Worm (Caenorhabditis elegans): ENCODE measurements around the gene aexr-1.

Gene aexr-1

DNA sequence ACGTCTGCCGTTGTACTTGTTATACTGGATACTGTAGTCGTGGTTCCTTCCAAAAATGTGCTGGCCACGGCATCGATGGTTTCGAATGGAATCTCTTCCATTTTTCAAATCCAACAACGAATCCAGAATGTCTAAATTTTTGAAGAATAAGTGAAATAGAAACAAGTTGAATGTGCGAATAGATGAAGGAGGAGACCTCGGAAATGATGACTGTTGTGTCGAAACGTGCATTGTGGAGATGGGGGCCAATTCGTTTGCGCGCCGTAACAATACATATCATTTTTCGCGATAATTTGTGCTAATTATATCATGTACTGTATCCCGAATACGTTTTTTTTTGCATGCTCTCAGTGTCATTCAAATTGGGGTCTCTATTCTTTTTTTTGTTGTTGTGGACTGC is at the start of gene aexr-1:
Gene aexr-1, minus strand, starts transcription at position 101 of the 400 bp plus-strand sequence.
- TF ChIP-seq elt-2 (tag; optimal IDR thresholded peaks at IDR 0.05) (no peak), nhr-85 (tag) (no peak), lsy-2 (tag; optimal IDR thresholded peaks at IDR 0.05) (no peak), lin-35 (GFP tag; optimal IDR thresholded peaks at IDR 0.05) (no peak), C16A3.4 (tag; optimal IDR thresholded peaks at IDR 0.05) (no peak), nhr-47 (tag; optimal IDR thresholded peaks at IDR 0.05) (no peak), unc-62 (GFP tag; optimal IDR thresholded peaks at IDR 0.05) (no peak), fkh-4 (tag; optimal IDR thresholded peaks at IDR 0.05; ENCODE audit: borderline replicate concordance) (no peak), mep-1 (tag; optimal IDR thresholded peaks at IDR 0.05) (no peak), skn-1 (tag; optimal IDR thresholded peaks at IDR 0.05) (no peak), nhr-28 (tag; optimal IDR thresholded peaks at IDR 0.05) (no peak), swsn-7 (tag; optimal IDR thresholded peaks at IDR 0.05) (no peak), unc-86 (tag; optimal IDR thresholded peaks at IDR 0.05) (no peak), nhr-71 (tag; optimal IDR thresholded peaks at IDR 0.05) (no peak), nhr-19 (GFP tag; conservative IDR thresholded peaks at IDR 0.05) (no peak), nhr-11 (tag; optimal IDR thresholded peaks at IDR 0.05) (no peak), C34B4.2 (tag; optimal IDR thresholded peaks at IDR 0.05) (no peak), mef-2 (tag; optimal IDR thresholded peaks at IDR 0.05) (no peak), pag-3 (tag; optimal IDR thresholded peaks at IDR 0.05; ENCODE audit: borderline replicate concordance, insufficient read depth) (no peak)

DNA sequence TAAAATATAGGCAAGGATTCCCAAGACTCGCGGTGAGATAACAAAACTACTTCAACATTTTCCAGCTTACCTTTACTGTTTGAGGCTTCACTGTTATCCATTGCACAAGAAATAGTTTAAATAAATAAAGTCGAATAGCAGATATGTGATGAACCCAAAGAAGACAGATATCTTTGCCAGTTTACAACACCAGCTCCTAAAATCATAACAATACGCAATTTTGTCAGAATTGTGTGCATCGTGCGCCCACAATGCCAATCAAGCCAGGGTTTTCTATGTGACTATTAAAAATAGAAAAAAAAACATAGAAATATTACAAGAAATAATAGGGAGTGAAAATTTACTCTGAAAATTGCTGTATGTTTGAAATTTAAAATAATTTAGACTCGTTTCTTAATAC is 47.6 kb upstream of the aexr-1 start, which contains the start of gene F38B6.8:
Gene F38B6.8, minus strand, starts transcription at position 101 of the 400 bp plus-strand sequence.
- TF ChIP-seq unc-62 (GFP tag; optimal IDR thresholded peaks at IDR 0.05) (no peak), ets-5 (GFP tag; IDR thresholded peaks at IDR 0.05) (no peak), nhr-237 (tag; optimal IDR thresholded peaks at IDR 0.05) (no peak), mef-2 (tag; optimal IDR thresholded peaks at IDR 0.05) (no peak), Y116A8C.19 (tag; optimal IDR thresholded peaks at IDR 0.05; ENCODE audit: borderline replicate concordance) (no peak), zag-1 (tag; optimal IDR thresholded peaks at IDR 0.05) (no peak), rnt-1 (tag; optimal IDR thresholded peaks at IDR 0.05) (no peak), elt-3 (tag; optimal IDR thresholded peaks at IDR 0.05) (no peak), nhr-19 (GFP tag; conservative IDR thresholded peaks at IDR 0.05) (no peak), irx-1 (tag; optimal IDR thresholded peaks at IDR 0.05) (no peak), lin-15B (tag; optimal IDR thresholded peaks at IDR 0.05) (no peak), mab-9 (GFP tag; IDR thresholded peaks at IDR 0.05) (no peak), nhr-84 (tag; optimal IDR thresholded peaks at IDR 0.05) (no peak), zip-4 (GFP tag; optimal IDR thresholded peaks at IDR 0.05) (no peak), nhr-47 (tag; optimal IDR thresholded peaks at IDR 0.05) (no peak), dsc-1 (tag; optimal IDR thresholded peaks at IDR 0.05) (no peak)

DNA sequence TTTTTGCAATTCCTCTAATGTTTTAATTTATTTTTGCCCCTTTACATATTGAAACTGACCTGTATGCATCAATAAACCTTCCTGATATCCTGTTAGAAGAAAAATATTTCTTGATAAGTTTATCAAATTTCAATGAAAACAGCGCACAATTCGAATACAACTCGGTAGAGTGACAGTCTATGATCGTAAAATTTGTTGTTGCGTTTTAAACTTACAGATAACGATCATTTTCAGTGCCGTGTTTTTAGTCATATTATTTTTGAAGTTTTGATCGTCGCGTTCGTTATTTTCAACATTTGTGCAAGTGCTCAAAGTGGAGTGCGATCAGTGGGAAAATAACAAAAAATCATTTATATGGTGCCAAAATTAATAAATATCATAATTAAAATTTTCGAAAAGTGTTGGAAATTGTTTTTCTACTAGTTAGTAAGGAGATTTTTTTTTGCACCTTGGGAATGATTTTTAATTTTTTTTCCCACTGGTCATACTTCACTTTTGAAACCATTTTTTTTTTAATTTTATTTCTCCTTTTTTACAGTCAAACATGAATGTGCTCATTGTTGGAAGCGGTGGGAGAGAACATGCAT is 39.4 kb upstream of the aexr-1 start, which contains the start of gene F38B6.4:
Gene F38B6.4, plus strand, starts transcription at position 537 of the 587 bp plus-strand sequence.
- TF ChIP-seq nhr-237 (tag; optimal IDR thresholded peaks at IDR 0.05) (no peak), elt-2 (tag; optimal IDR thresholded peaks at IDR 0.05) (peak; percentile 18)

DNA sequence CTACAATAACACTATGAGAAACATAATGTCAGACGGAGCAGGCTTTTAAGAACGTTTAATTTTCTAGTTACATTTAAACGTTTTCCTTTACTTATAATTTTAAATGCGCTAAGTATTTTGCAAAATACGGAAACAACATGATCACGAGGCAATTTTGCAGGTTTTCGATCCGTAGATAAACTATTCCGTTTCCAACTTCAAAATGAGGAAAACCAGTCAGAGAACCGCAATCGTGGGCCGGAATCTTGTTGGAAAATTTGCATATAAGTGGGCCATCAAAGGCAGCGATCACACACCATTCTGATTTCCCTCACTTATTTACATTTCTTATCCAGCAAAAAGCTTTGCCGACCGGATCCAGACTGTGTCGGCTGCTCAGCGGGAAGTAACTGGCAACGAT is 37.4 kb upstream of the aexr-1 start, which contains the start of gene col-172:
Gene col-172, plus strand, starts transcription at position 301 of the 400 bp plus-strand sequence.
- no peak for TF ChIP-seq aly-2 (tag; optimal IDR thresholded peaks at IDR 0.05)
- no peak for TF ChIP-seq nhr-12 (tag; optimal IDR thresholded peaks at IDR 0.05)
- no peak for TF ChIP-seq sptf-1 (tag; optimal IDR thresholded peaks at IDR 0.05)
- TF ChIP-seq snu-23 (GFP tag; optimal IDR thresholded peaks at IDR 0.05), result no peak
- TF ChIP-seq egl-27 (tag; optimal IDR thresholded peaks at IDR 0.05), result no peak
- TF ChIP-seq isw-1 (GFP tag; IDR thresholded peaks at IDR 0.05), result no peak
- TF ChIP-seq Y116A8C.19 (tag; optimal IDR thresholded peaks at IDR 0.05; ENCODE audit: borderline replicate concordance), result no peak
- TF ChIP-seq unc-86 (tag; optimal IDR thresholded peaks at IDR 0.05), result no peak
- no peak for TF ChIP-seq zip-4 (GFP tag; optimal IDR thresholded peaks at IDR 0.05)
- TF ChIP-seq alr-1 (tag; optimal IDR thresholded peaks at IDR 0.05; ENCODE audit: borderline replicate concordance), result no peak
- TF ChIP-seq pqm-1 (tag; optimal IDR thresholded peaks at IDR 0.05), result no peak
